Worm (Caenorhabditis elegans) whole organism, young adult: ENCODE results near the gene rab-14.

Experiments
- C06A6.2 ChIP-seq: fragments of 200-800 bp; sonication (Bioruptor generic); conservative IDR thresholded peaks from 2 replicates; pipeline ENCODE4 v1.3.6; 2022; ENCODE audit warnings: missing genetic modification characterization, missing compliant biosample characterization
- F23B12.7 ChIP-seq: sonication (generic microtip); optimal IDR thresholded peaks from 2 replicates; lab custom pipeline; 2017; ENCODE audit warnings: missing genetic modification characterization, mild to moderate bottlenecking, missing compliant biosample characterization, antibody characterized with exemption, moderate library complexity; ENCODE audit not compliant: insufficient read depth
- K11D2.4 ChIP-seq: fragments of 200-800 bp; sonication (Bioruptor generic); IDR thresholded peaks from 2 replicates; pipeline ENCODE4 v1.3.6; 2022; ENCODE audit warnings: missing genetic modification reagents, missing genetic modification characterization, missing compliant biosample characterization
- K12H6.12 ChIP-seq: fragments of 200-800 bp; sonication (Bioruptor generic); optimal IDR thresholded peaks from 2 replicates; lab custom pipeline; 2018; ENCODE audit warnings: mild to moderate bottlenecking, missing genetic modification characterization, missing compliant biosample characterization
- ama-1 ChIP-seq, 3 experiments: fragments of 150-350 bp in 1 of 3; sonication (generic microtip) in 2 of 3; optimal IDR thresholded peaks; 2 replicates each; lab custom pipeline; 2014 to 2018; ENCODE audit warnings: missing biosample characterization in 2 of 3, missing genetic modification characterization in 2 of 3, missing genetic modification reagents in 2 of 3
- atf-7 ChIP-seq: sonication (generic microtip); optimal IDR thresholded peaks from 2 replicates; lab custom pipeline; 2017; ENCODE audit warnings: mild to moderate bottlenecking, missing genetic modification characterization, missing compliant biosample characterization
- attf-3 ChIP-seq: fragments of 200-800 bp; sonication (Bioruptor generic); conservative IDR thresholded peaks from 2 replicates; pipeline ENCODE4 v1.3.6; 2022; ENCODE audit warnings: missing genetic modification reagents, missing genetic modification characterization, missing compliant biosample characterization
- attf-5 ChIP-seq: fragments of 200-800 bp; sonication (Bioruptor generic); optimal IDR thresholded peaks from 2 replicates; lab custom pipeline; 2018; ENCODE audit warnings: mild to moderate bottlenecking, missing genetic modification characterization, missing compliant biosample characterization
- bed-1 ChIP-seq: fragments of 200-800 bp; sonication (Bioruptor generic); IDR thresholded peaks from 2 replicates; pipeline ENCODE4 v1.3.6; 2022; ENCODE audit warnings: missing genetic modification reagents, missing genetic modification characterization, missing compliant biosample characterization
- cebp-1 ChIP-seq, 2 experiments: fragments of 200-800 bp in 1 of 2; sonication (Bioruptor generic) in 1 of 2; sonication (generic microtip) in 1 of 2; IDR thresholded peaks in 1 of 2; optimal IDR thresholded peaks in 1 of 2; 2 replicates each; pipeline versions ENCODE4 v1.3.6 to Lab custom; 2017 to 2022; ENCODE audit warnings: missing compliant biosample characterization in 2 of 2, missing genetic modification characterization in 2 of 2, mild to moderate bottlenecking in 1 of 2, missing genetic modification reagents in 1 of 2, moderate library complexity in 1 of 2
- cebp-2 ChIP-seq: fragments of 200-800 bp; sonication (Bioruptor generic); IDR thresholded peaks from 2 replicates; pipeline ENCODE4 v1.3.6; 2022; ENCODE audit warnings: missing genetic modification characterization, missing compliant biosample characterization
- ceh-27 ChIP-seq: fragments of 200-800 bp; sonication (Bioruptor generic); optimal IDR thresholded peaks from 2 replicates; lab custom pipeline; 2018; ENCODE audit warnings: mild to moderate bottlenecking, missing genetic modification characterization, moderate library complexity, missing compliant biosample characterization
- ceh-79 ChIP-seq: sonication (generic microtip); optimal IDR thresholded peaks from 2 replicates; lab custom pipeline; 2017; ENCODE audit warnings: mild to moderate bottlenecking, missing genetic modification characterization, missing compliant biosample characterization
- chd-7 ChIP-seq: sonication (generic microtip); optimal IDR thresholded peaks from 2 replicates; lab custom pipeline; 2016; ENCODE audit warnings: mild to moderate bottlenecking, missing genetic modification characterization, moderate library complexity, missing compliant biosample characterization
- dox-1 ChIP-seq: fragments of 200-800 bp; sonication (Bioruptor generic); IDR thresholded peaks from 2 replicates; pipeline ENCODE4 v1.3.6; 2022; ENCODE audit warnings: missing genetic modification reagents, missing genetic modification characterization, missing compliant biosample characterization
- egl-44 ChIP-seq: fragments of 200-800 bp; sonication (Bioruptor generic); IDR thresholded peaks from 2 replicates; pipeline ENCODE4 v1.3.6; 2022; ENCODE audit warnings: missing genetic modification reagents, missing genetic modification characterization, missing compliant biosample characterization
- ekl-4 ChIP-seq: fragments of 200-800 bp; sonication (Bioruptor generic); IDR thresholded peaks from 2 replicates; pipeline ENCODE4 v1.3.6; 2022; ENCODE audit warnings: missing genetic modification reagents, missing genetic modification characterization, missing compliant biosample characterization
- ets-4 ChIP-seq: fragments of 200-800 bp; sonication (Bioruptor generic); optimal IDR thresholded peaks from 2 replicates; lab custom pipeline; 2018; ENCODE audit warnings: mild to moderate bottlenecking, missing genetic modification characterization, missing compliant biosample characterization
- him-1 ChIP-seq: sonication (generic microtip); optimal IDR thresholded peaks from 2 replicates; lab custom pipeline; 2016; ENCODE audit warnings: missing genotype, missing genetic modification reagents, missing genetic modification characterization, missing compliant biosample characterization
- hmg-1.2 ChIP-seq: fragments of 200-800 bp; sonication (Bioruptor generic); IDR thresholded peaks from 2 replicates; pipeline ENCODE4 v1.3.6; 2022; ENCODE audit warnings: missing genetic modification reagents, missing genetic modification characterization, missing compliant biosample characterization
- hmg-20 ChIP-seq: fragments of 200-800 bp; sonication (Bioruptor generic); IDR thresholded peaks from 2 replicates; pipeline ENCODE4 v1.3.6; 2022; ENCODE audit warnings: missing genetic modification reagents, missing genetic modification characterization, missing compliant biosample characterization
- let-526 ChIP-seq: fragments of 200-800 bp; sonication (Bioruptor generic); IDR thresholded peaks from 2 replicates; pipeline ENCODE4 v1.3.6; 2022; ENCODE audit warnings: missing genetic modification reagents, missing genetic modification characterization, missing compliant biosample characterization
- lin-35 ChIP-seq, 3 experiments: fragments of 150-350 bp in 2 of 3; sonication (generic microtip) in 1 of 3; optimal IDR thresholded peaks; 2 replicates each; lab custom pipeline; 2014 to 2018; ENCODE audit warnings: missing biosample characterization in 3 of 3, missing genetic modification characterization in 3 of 3, missing genetic modification reagents in 3 of 3
- lin-40 ChIP-seq: sonication (generic microtip); optimal IDR thresholded peaks from 2 replicates; lab custom pipeline; 2016; ENCODE audit warnings: missing genetic modification characterization, mild to moderate bottlenecking, missing compliant biosample characterization, missing genotype, missing genetic modification reagents
- lin-54 ChIP-seq: fragments of 200-800 bp; sonication (Bioruptor generic); optimal IDR thresholded peaks from 2 replicates; lab custom pipeline; 2018; ENCODE audit warnings: mild to moderate bottlenecking, missing genetic modification characterization, missing compliant biosample characterization
- lsy-27 ChIP-seq: sonication (generic microtip); optimal IDR thresholded peaks from 2 replicates; lab custom pipeline; 2017; ENCODE audit warnings: missing genetic modification characterization, mild to moderate bottlenecking, missing compliant biosample characterization, antibody characterized with exemption, missing genotype, borderline replicate concordance; ENCODE audit not compliant: insufficient read depth
- madf-3 ChIP-seq: fragments of 200-800 bp; sonication (Bioruptor generic); IDR thresholded peaks from 2 replicates; pipeline ENCODE4 v1.3.6; 2022; ENCODE audit warnings: missing genetic modification reagents, missing genetic modification characterization, missing compliant biosample characterization
- madf-6 ChIP-seq: fragments of 200-800 bp; sonication (Bioruptor generic); IDR thresholded peaks from 2 replicates; pipeline ENCODE4 v1.3.6; 2022; ENCODE audit warnings: missing genetic modification reagents, missing genetic modification characterization, missing compliant biosample characterization
- mcd-1 ChIP-seq: fragments of 200-800 bp; sonication (Bioruptor generic); IDR thresholded peaks from 2 replicates; pipeline ENCODE4 v1.3.6; 2022; ENCODE audit warnings: missing genetic modification reagents, missing genetic modification characterization, missing compliant biosample characterization
- nfya-1 ChIP-seq: sonication (generic microtip); optimal IDR thresholded peaks from 2 replicates; lab custom pipeline; 2017; ENCODE audit warnings: antibody characterized with exemption, missing compliant biosample characterization, missing genetic modification characterization, borderline replicate concordance; ENCODE audit not compliant: insufficient read depth
- nfyb-1 ChIP-seq: fragments of 200-800 bp; sonication (Bioruptor generic); IDR thresholded peaks from 2 replicates; pipeline ENCODE4 v1.3.6; 2022; ENCODE audit warnings: missing genetic modification reagents, missing genetic modification characterization, missing compliant biosample characterization
- pbrm-1 ChIP-seq: fragments of 200-800 bp; sonication (Bioruptor generic); IDR thresholded peaks from 2 replicates; pipeline ENCODE4 v1.3.6; 2022; ENCODE audit warnings: missing genetic modification reagents, missing genetic modification characterization, missing compliant biosample characterization
- snpc-1.1 ChIP-seq: sonication (generic microtip); optimal IDR thresholded peaks from 2 replicates; lab custom pipeline; 2017; ENCODE audit warnings: missing genetic modification characterization, mild to moderate bottlenecking, missing compliant biosample characterization, antibody characterized with exemption, moderate library complexity, missing genotype, missing genetic modification reagents; ENCODE audit not compliant: insufficient read depth
- snpc-4 ChIP-seq, 5 experiments: fragments of 150-350 bp in 1 of 5; sonication (generic microtip) in 4 of 5; optimal IDR thresholded peaks; 2 replicates each; lab custom pipeline; 2014 to 2018; ENCODE audit warnings: missing genetic modification characterization in 5 of 5, missing biosample characterization in 3 of 5, antibody characterized with exemption in 2 of 5, mild to moderate bottlenecking in 2 of 5, missing compliant biosample characterization in 2 of 5, missing genotype in 2 of 5, moderate library complexity in 2 of 5, missing genetic modification reagents in 1 of 5
- somi-1 ChIP-seq: fragments of 200-800 bp; sonication (Bioruptor generic); optimal IDR thresholded peaks from 2 replicates; lab custom pipeline; 2018; ENCODE audit warnings: mild to moderate bottlenecking, missing genetic modification characterization, missing compliant biosample characterization
- tbp1 ChIP-seq: fragments of 200-800 bp; sonication (Bioruptor generic); optimal IDR thresholded peaks from 2 replicates; lab custom pipeline; 2018; ENCODE audit warnings: mild to moderate bottlenecking, missing genetic modification characterization, missing compliant biosample characterization
- tbx-9 ChIP-seq: sonication (generic microtip); optimal IDR thresholded peaks from 2 replicates; lab custom pipeline; 2016; ENCODE audit warnings: borderline replicate concordance, missing genetic modification characterization, inconsistent platforms, missing compliant biosample characterization
- unc-62 ChIP-seq: fragments of 150-350 bp; optimal IDR thresholded peaks from 2 replicates; lab custom pipeline; 2014; ENCODE audit warnings: missing biosample characterization, missing genetic modification reagents, missing genetic modification characterization
- zfh-2 ChIP-seq: fragments of 200-800 bp; sonication (Bioruptor generic); conservative IDR thresholded peaks from 2 replicates; pipeline ENCODE4 v1.3.6; 2022; ENCODE audit warnings: missing genetic modification reagents, missing genetic modification characterization, missing compliant biosample characterization
- ztf-26 ChIP-seq: sonication (generic microtip); optimal IDR thresholded peaks from 2 replicates; lab custom pipeline; 2017; ENCODE audit warnings: missing genetic modification characterization, missing compliant biosample characterization
- ztf-3 ChIP-seq: fragments of 200-800 bp; sonication (Bioruptor generic); optimal IDR thresholded peaks from 2 replicates; lab custom pipeline; 2018; ENCODE audit warnings: mild to moderate bottlenecking, missing genetic modification characterization, missing compliant biosample characterization

The rab-14 gene

DNA sequence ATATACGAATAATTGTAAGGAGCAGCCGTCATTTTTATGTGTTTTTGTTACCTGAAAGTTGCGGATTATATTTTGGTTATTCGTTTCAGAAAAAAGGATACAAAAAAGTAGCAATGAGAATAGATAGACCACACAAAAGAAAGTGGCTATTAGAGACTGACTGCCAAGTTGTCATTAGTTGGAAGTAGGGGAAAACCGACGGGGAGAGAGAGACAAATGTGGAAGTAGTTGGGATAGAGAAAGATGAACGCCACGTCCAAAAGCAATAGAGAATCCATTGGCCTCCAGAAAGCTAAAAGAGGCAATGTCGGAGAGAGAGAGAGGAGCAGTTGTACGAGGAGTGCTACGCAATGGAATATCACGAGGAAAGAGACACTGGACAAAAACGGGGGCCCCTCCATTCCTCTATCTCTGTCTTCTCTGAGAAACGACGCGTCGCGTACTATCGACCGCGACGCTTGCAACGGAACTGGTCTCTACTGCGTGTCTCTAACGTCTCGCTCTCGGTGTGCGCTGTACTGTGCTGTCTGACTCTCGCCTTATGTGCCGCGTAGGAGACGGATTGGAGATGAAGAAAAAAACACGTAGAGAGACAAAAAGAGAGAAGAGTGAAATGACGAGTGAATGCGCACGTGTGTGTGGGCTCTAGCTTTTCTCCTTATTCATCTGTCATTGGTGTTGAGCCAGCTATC lies at the start of gene rab-14:
TSS of gene rab-14 (minus strand) at position 51 of the 692 bp plus-strand sequence.
- TF ChIP-seq C06A6.2 (GFP tag; lab: Robert Waterston, UW) (peak; percentile 41; the same call in 1 of the 2 replicates), madf-3 (GFP tag; lab: Robert Waterston, UW) (peak; percentile 75; the same call in 1 of the 2 replicates), cebp-2 (GFP tag; lab: Robert Waterston, UW) (no peak), madf-6 (GFP tag; lab: Robert Waterston, UW) (0 out of 2 replicates have a peak, but pooled peaks have one; percentile 21), ekl-4 (GFP tag; lab: Robert Waterston, UW) (peak; percentile 74), bed-1 (no peak), nfyb-1 (GFP tag; lab: Robert Waterston, UW) (peak; percentile 80), hmg-20 (peak; percentile 20; the same call in 1 of the 2 replicates), unc-62 (GFP tag; lab: Kevin White, UChicago) (peak; percentile 12), ceh-79 (tag; lab: Kevin White, UChicago) (no peak), lsy-27 (no peak), lin-54 (GFP tag; lab: Kevin White, UChicago) (peak; percentile 28), K11D2.4 (GFP tag; lab: Robert Waterston, UW) (peak; percentile 53; the same call in 1 of the 2 replicates), ama-1 (optimal IDR thresholded peaks at IDR 0.05; lab: Kevin White, UChicago) (no peak), ama-1 (GFP tag; optimal IDR thresholded peaks at IDR 0.05; lab: Kevin White, UChicago) (no peak), atf-7 (peak; percentile 26), snpc-4 (GFP tag; optimal IDR thresholded peaks at IDR 0.05; lab: Kevin White, UChicago) (no peak), snpc-4 (tag; optimal IDR thresholded peaks at IDR 0.05; lab: Kevin White, UChicago) (peak in 1 of 4 experiments; percentile 4), snpc-1.1 (no peak), zfh-2 (GFP tag; lab: Robert Waterston, UW) (peak; percentile 93), egl-44 (no peak), F23B12.7 (no peak), mcd-1 (GFP tag; lab: Robert Waterston, UW) (peak; percentile 53; the same call in 1 of the 2 replicates), lin-40 (peak; percentile 16), pbrm-1 (GFP tag; lab: Robert Waterston, UW) (peak; percentile 33; the same call in 1 of the 2 replicates), him-1 (tag; lab: Kevin White, UChicago) (no peak), tbx-9 (tag; lab: Kevin White, UChicago) (no peak), ztf-3 (GFP tag; lab: Kevin White, UChicago) (no peak), cebp-1 (GFP tag; IDR thresholded peaks at IDR 0.05; lab: Robert Waterston, UW) (peak; percentile 82), cebp-1 (tag; optimal IDR thresholded peaks at IDR 0.05; lab: Kevin White, UChicago) (no peak), hmg-1.2 (GFP tag; lab: Robert Waterston, UW) (peak; percentile 71; the same call in 1 of the 2 replicates), nfya-1 (tag; lab: Kevin White, UChicago) (no peak), attf-5 (GFP tag; lab: Kevin White, UChicago) (peak; percentile 60), dox-1 (GFP tag; lab: Robert Waterston, UW) (peak; percentile 20; the same call in 1 of the 2 replicates), lin-35 (GFP tag; optimal IDR thresholded peaks at IDR 0.05; lab: Kevin White, UChicago) (peak in 1 of 3 experiments; percentile 70), ets-4 (no peak), ztf-26 (tag; lab: Kevin White, UChicago) (no peak), tbp1 (GFP tag; lab: Kevin White, UChicago) (peak; percentile 32), K12H6.12 (tag; lab: Kevin White, UChicago) (peak; percentile 79), let-526 (peak; percentile 49; the same call in 1 of the 2 replicates), attf-3 (GFP tag; lab: Robert Waterston, UW) (0 out of 2 replicates have a peak, but pooled peaks have one; percentile 30), ceh-27 (GFP tag; lab: Kevin White, UChicago) (peak; percentile 74), chd-7 (peak; percentile 45), somi-1 (GFP tag; lab: Kevin White, UChicago) (peak; percentile 51)
